Fruit fly (Drosophila melanogaster): ENCODE data around the gene Gr23a.

Gr23a gene

dm6 chr2L:2721317-2721716, 51.7 kb downstream of the Gr23a start (continued):
- TF ChIP-seq sisA (GFP tag; IDR thresholded peaks at IDR 0.05) = peak; percentile 51; the same call in 1 of the 2 replicates
- no peak for TF ChIP-seq CG8359 (GFP tag; optimal IDR thresholded peaks at IDR 0.05; ENCODE audit: borderline replicate concordance)
- no peak for TF ChIP-seq CG10654 (GFP tag; optimal IDR thresholded peaks at IDR 0.05)
- TF ChIP-seq Fer3 (tag; optimal IDR thresholded peaks at IDR 0.05) = peak; percentile 30
- no peak for TF ChIP-seq tx (GFP tag; optimal IDR thresholded peaks at IDR 0.05)
- TF ChIP-seq CG31441 (GFP tag; IDR thresholded peaks at IDR 0.05) = no peak
- peak; percentile 35 for TF ChIP-seq zen (tag; optimal IDR thresholded peaks at IDR 0.05)
- TF ChIP-seq dm (GFP tag; optimal IDR thresholded peaks at IDR 0.05) = no peak
- TF ChIP-seq CG2712 (tag; optimal IDR thresholded peaks at IDR 0.05) = no peak
- no peak for TF ChIP-seq az2 (GFP tag; optimal IDR thresholded peaks at IDR 0.05)
- no peak for TF ChIP-seq Dip2 (GFP tag; IDR thresholded peaks at IDR 0.05)
- peak; percentile 17 for TF ChIP-seq fd96Cb (tag; optimal IDR thresholded peaks at IDR 0.05)
- no peak for TF ChIP-seq tll (GFP tag; optimal IDR thresholded peaks at IDR 0.05)
- peak; percentile 65 for TF ChIP-seq CG18599 (GFP tag; optimal IDR thresholded peaks at IDR 0.05)
- no peak for TF ChIP-seq luna (GFP tag; optimal IDR thresholded peaks at IDR 0.05)
- TF ChIP-seq eve (GFP tag; optimal IDR thresholded peaks at IDR 0.05) = no peak
- no peak for TF ChIP-seq CG6175 (GFP tag; IDR thresholded peaks at IDR 0.05)
- no peak for TF ChIP-seq CG34224 (GFP tag; IDR thresholded peaks at IDR 0.05; ENCODE audit: partially characterized antibody)
- no peak for TF ChIP-seq Hr3 (GFP tag; optimal IDR thresholded peaks at IDR 0.05)
- TF ChIP-seq ara (GFP tag; IDR thresholded peaks at IDR 0.05) = no peak
- TF ChIP-seq dimm (GFP tag; IDR thresholded peaks at IDR 0.05) = no peak
- no peak for TF ChIP-seq ftz-f1 (GFP tag; optimal IDR thresholded peaks at IDR 0.05)
- TF ChIP-seq Hmr (GFP tag; optimal IDR thresholded peaks at IDR 0.05) = peak; percentile 24
- no peak for TF ChIP-seq CG10366 (GFP tag; IDR thresholded peaks at IDR 0.05)
- no peak for TF ChIP-seq dpn (GFP tag; optimal IDR thresholded peaks at IDR 0.05)
- TF ChIP-seq HLHmδ (GFP tag; optimal IDR thresholded peaks at IDR 0.05) = no peak
- 0 out of 2 replicates have a peak, but pooled peaks have one; percentile 34 for TF ChIP-seq ap (GFP tag; IDR thresholded peaks at IDR 0.05)
- TF ChIP-seq ranshi (GFP tag; IDR thresholded peaks at IDR 0.05) = 0 out of 2 replicates have a peak, but pooled peaks have one; percentile 37
- no peak for TF ChIP-seq CG14667 (GFP tag; IDR thresholded peaks at IDR 0.05)
- no peak for TF ChIP-seq CG13624 (GFP tag; optimal IDR thresholded peaks at IDR 0.05)
- TF ChIP-seq CG3838 (GFP tag; optimal IDR thresholded peaks at IDR 0.05) = no peak
- no peak for TF ChIP-seq hth (optimal IDR thresholded peaks at IDR 0.05)
- TF ChIP-seq CG14860 (GFP tag; IDR thresholded peaks at IDR 0.05; ENCODE audit: partially characterized antibody) = no peak
- TF ChIP-seq CG8478 (optimal IDR thresholded peaks at IDR 0.05) = no peak
- TF ChIP-seq CG12744 (GFP tag; optimal IDR thresholded peaks at IDR 0.05) = no peak
- no peak for TF ChIP-seq Atf3 (GFP tag; optimal IDR thresholded peaks at IDR 0.05)
- no peak for TF ChIP-seq Hsf (GFP tag; optimal IDR thresholded peaks at IDR 0.05)
- TF ChIP-seq Dek (tag; optimal IDR thresholded peaks at IDR 0.05) = no peak
- TF ChIP-seq CG10431 (GFP tag; optimal IDR thresholded peaks at IDR 0.05) = no peak
- no peak for TF ChIP-seq gce (GFP tag; IDR thresholded peaks at IDR 0.05)
- no peak for TF ChIP-seq H15 (GFP tag; IDR thresholded peaks at IDR 0.05)
- no peak for TF ChIP-seq CrebB (tag; optimal IDR thresholded peaks at IDR 0.05)
- no peak for TF ChIP-seq CG13123 (GFP tag; optimal IDR thresholded peaks at IDR 0.05)
- no peak for TF ChIP-seq Sry-δ (GFP tag; optimal IDR thresholded peaks at IDR 0.05)
- 0 out of 2 replicates have a peak, but pooled peaks have one; percentile 17 for TF ChIP-seq Ada2b (GFP tag; IDR thresholded peaks at IDR 0.05)
- TF ChIP-seq D19A (tag; optimal IDR thresholded peaks at IDR 0.05) = no peak
- TF ChIP-seq chm (GFP tag; IDR thresholded peaks at IDR 0.05) = no peak
- TF ChIP-seq HLH3B (GFP tag; IDR thresholded peaks at IDR 0.05) = 0 out of 2 replicates have a peak, but pooled peaks have one; percentile 17
- TF ChIP-seq CG5245 (GFP tag; optimal IDR thresholded peaks at IDR 0.05) = no peak
- no peak for TF ChIP-seq CG17912 (GFP tag; optimal IDR thresholded peaks at IDR 0.05)
- TF ChIP-seq sima (GFP tag; optimal IDR thresholded peaks at IDR 0.05) = no peak
- peak; percentile 40 for TF ChIP-seq lmd (GFP tag; IDR thresholded peaks at IDR 0.05)
- peak; percentile 10; the same call in 1 of the 2 replicates for TF ChIP-seq Atf6 (GFP tag; IDR thresholded peaks at IDR 0.05)

Measured in whole organism, embryonic.